Worm (Caenorhabditis elegans) whole organism, L4 larva: ENCODE results near the gene lron-2.

ENCODE experiments used
- D1046.2 ChIP-seq: fragments of 200-800 bp; sonication (Bioruptor generic); IDR thresholded peaks from 2 replicates; pipeline ENCODE4 v1.3.6; 2022; ENCODE audit warnings: missing genetic modification characterization, missing compliant biosample characterization
- F26F4.8 ChIP-seq: fragments of 200-800 bp; sonication (Bioruptor generic); conservative IDR thresholded peaks from 2 replicates; pipeline ENCODE4 v1.3.6; 2022; ENCODE audit warnings: missing genetic modification characterization, missing compliant biosample characterization
- F37D6.2 ChIP-seq: sonication (generic microtip); optimal IDR thresholded peaks from 2 replicates; lab custom pipeline; 2016; ENCODE audit warnings: mild to moderate bottlenecking, missing genetic modification characterization, missing compliant biosample characterization
- R02D3.7 ChIP-seq: fragments of 150-350 bp; sonication (generic microtip); optimal IDR thresholded peaks from 3 replicates; lab custom pipeline; 2014; ENCODE audit warnings: missing biosample characterization, missing genetic modification characterization
- Y105C5A.15 ChIP-seq: fragments of 200-800 bp; sonication (Bioruptor generic); IDR thresholded peaks from 2 replicates; pipeline ENCODE4 v1.3.6; 2022; ENCODE audit warnings: missing genetic modification characterization, missing compliant biosample characterization
- Y48G9A.11 ChIP-seq: fragments of 200-800 bp; sonication (Bioruptor generic); IDR thresholded peaks from 2 replicates; pipeline ENCODE4 v1.3.6; 2022; ENCODE audit warnings: missing genetic modification reagents, missing genetic modification characterization, missing compliant biosample characterization
- Y75B8A.6 ChIP-seq: fragments of 200-800 bp; sonication (Bioruptor generic); IDR thresholded peaks from 2 replicates; pipeline ENCODE4 v1.3.6; 2022; ENCODE audit warnings: missing genetic modification reagents, missing genetic modification characterization, missing compliant biosample characterization
- ZK546.5 ChIP-seq, 2 experiments: sonication (generic microtip); optimal IDR thresholded peaks; 2 replicates each; lab custom pipeline; 2017; ENCODE audit warnings: missing biosample characterization in 2 of 2, missing genetic modification characterization in 2 of 2
- aly-2 ChIP-seq: sonication (generic microtip); optimal IDR thresholded peaks from 2 replicates; lab custom pipeline; 2018; ENCODE audit warnings: missing biosample characterization, missing genetic modification characterization
- ama-1 ChIP-seq: fragments of 150-350 bp; optimal IDR thresholded peaks from 2 replicates; lab custom pipeline; 2014; ENCODE audit warnings: inconsistent platforms, mixed read lengths
- arid-1 ChIP-seq: fragments of 200-800 bp; sonication (Bioruptor generic); conservative IDR thresholded peaks from 2 replicates; pipeline ENCODE4 v1.3.6; 2022; ENCODE audit warnings: missing genetic modification reagents, missing genetic modification characterization, missing compliant biosample characterization
- attf-4 ChIP-seq: sonication (generic microtip); optimal IDR thresholded peaks from 3 replicates; lab custom pipeline; 2017; ENCODE audit warnings: missing biosample characterization, missing genetic modification characterization
- ceh-20 ChIP-seq: fragments of 200-800 bp; sonication (Bioruptor generic); IDR thresholded peaks from 2 replicates; pipeline ENCODE4 v1.3.6; 2022; ENCODE audit warnings: missing genetic modification reagents, missing genetic modification characterization, missing compliant biosample characterization
- ceh-32 ChIP-seq: sonication (generic microtip); optimal IDR thresholded peaks from 2 replicates; lab custom pipeline; 2016; ENCODE audit warnings: mild to moderate bottlenecking, missing genetic modification characterization, missing compliant biosample characterization; ENCODE audit not compliant: poor library complexity
- ceh-62 ChIP-seq: sonication (generic microtip); optimal IDR thresholded peaks from 2 replicates; lab custom pipeline; 2017; ENCODE audit warnings: missing biosample characterization, missing genetic modification characterization
- ces-1 ChIP-seq: fragments of 150-350 bp; sonication (generic microtip); optimal IDR thresholded peaks from 4 replicates; lab custom pipeline; 2014; ENCODE audit warnings: missing biosample characterization, missing genetic modification reagents, missing genetic modification characterization
- cey-2 ChIP-seq: sonication (generic microtip); optimal IDR thresholded peaks from 3 replicates; lab custom pipeline; 2017; ENCODE audit warnings: missing genetic modification characterization, mild to moderate bottlenecking, missing compliant biosample characterization, antibody characterized with exemption, borderline replicate concordance; ENCODE audit not compliant: insufficient read depth
- ctbp-1 ChIP-seq: fragments of 200-800 bp; sonication (Bioruptor generic); IDR thresholded peaks from 2 replicates; pipeline ENCODE4 v1.3.6; 2022; ENCODE audit warnings: missing genetic modification reagents, missing genetic modification characterization, missing compliant biosample characterization
- daf-12 ChIP-seq: fragments of 150-350 bp; optimal IDR thresholded peaks from 2 replicates; lab custom pipeline; 2014; ENCODE audit warnings: missing biosample characterization, missing genetic modification reagents, missing genetic modification characterization
- daf-16 ChIP-seq, 3 experiments: sonication (generic microtip); optimal IDR thresholded peaks; 2 replicates each; lab custom pipeline; 2016 to 2017; ENCODE audit warnings: missing genetic modification characterization in 3 of 3, missing genetic modification reagents in 3 of 3, mild to moderate bottlenecking in 2 of 3, missing compliant biosample characterization in 2 of 3, missing biosample characterization in 1 of 3, moderate library complexity in 1 of 3
- dmd-9 ChIP-seq: fragments of 200-800 bp; sonication (Bioruptor generic); IDR thresholded peaks from 2 replicates; pipeline ENCODE4 v1.3.6; 2022; ENCODE audit warnings: missing genetic modification reagents, missing genetic modification characterization, missing compliant biosample characterization
- dpl-1 ChIP-seq: fragments of 150-350 bp; optimal IDR thresholded peaks from 2 replicates; lab custom pipeline; 2014; ENCODE audit warnings: missing biosample characterization, missing genetic modification reagents, missing genetic modification characterization
- egl-27 ChIP-seq: sonication (generic microtip); optimal IDR thresholded peaks from 3 replicates; lab custom pipeline; 2017; ENCODE audit warnings: missing biosample characterization, missing genetic modification reagents, missing genetic modification characterization
- fos-1 ChIP-seq: fragments of 150-350 bp; optimal IDR thresholded peaks from 2 replicates; lab custom pipeline; 2014; ENCODE audit warnings: missing biosample characterization, missing genetic modification characterization
- gei-8 ChIP-seq: fragments of 200-800 bp; sonication (Bioruptor generic); optimal IDR thresholded peaks from 2 replicates; lab custom pipeline; 2018; ENCODE audit warnings: mild to moderate bottlenecking, missing genetic modification characterization, missing compliant biosample characterization
- hif-1 ChIP-seq, 2 experiments: sonication (generic microtip); optimal IDR thresholded peaks; 2 replicates each; lab custom pipeline; 2016 to 2017; ENCODE audit warnings: missing compliant biosample characterization in 2 of 2, missing genetic modification characterization in 2 of 2, missing genetic modification reagents in 2 of 2, missing genotype in 2 of 2, mild to moderate bottlenecking in 1 of 2
- hlh-11 ChIP-seq: fragments of 200-800 bp; sonication (Bioruptor generic); optimal IDR thresholded peaks from 2 replicates; lab custom pipeline; 2018; ENCODE audit warnings: mild to moderate bottlenecking, missing genetic modification characterization, missing compliant biosample characterization
- hlh-30 ChIP-seq: sonication (generic microtip); optimal IDR thresholded peaks from 2 replicates; lab custom pipeline; 2017; ENCODE audit warnings: antibody characterized with exemption, mild to moderate bottlenecking, missing genetic modification characterization, missing compliant biosample characterization; ENCODE audit not compliant: insufficient read depth
- lin-1 ChIP-seq: fragments of 200-800 bp; sonication (Bioruptor generic); IDR thresholded peaks from 2 replicates; pipeline ENCODE4 v1.3.6; 2022; ENCODE audit warnings: missing genetic modification reagents, missing genetic modification characterization, missing compliant biosample characterization
- lin-38 ChIP-seq: fragments of 200-800 bp; sonication (Bioruptor generic); IDR thresholded peaks from 2 replicates; pipeline ENCODE4 v1.3.6; 2022; ENCODE audit warnings: missing genetic modification reagents, missing genetic modification characterization, missing compliant biosample characterization
- lir-3 ChIP-seq: sonication (generic microtip); optimal IDR thresholded peaks from 2 replicates; lab custom pipeline; 2016; ENCODE audit warnings: mild to moderate bottlenecking, missing genetic modification characterization, missing compliant biosample characterization
- mdl-1 ChIP-seq, 2 experiments: fragments of 150-350 bp in 1 of 2; sonication (generic microtip) in 1 of 2; optimal IDR thresholded peaks; 2 replicates each; lab custom pipeline; 2014 to 2017; ENCODE audit warnings: missing biosample characterization in 2 of 2, missing genetic modification characterization in 2 of 2
- mxl-3 ChIP-seq: fragments of 200-800 bp; sonication (Bioruptor generic); optimal IDR thresholded peaks from 2 replicates; lab custom pipeline; 2018; ENCODE audit warnings: mild to moderate bottlenecking, missing genetic modification characterization, missing compliant biosample characterization
- nhr-10 ChIP-seq: fragments of 150-350 bp; optimal IDR thresholded peaks from 2 replicates; lab custom pipeline; 2014; ENCODE audit warnings: missing biosample characterization, missing genetic modification characterization
- nhr-102 ChIP-seq: sonication (generic microtip); optimal IDR thresholded peaks from 2 replicates; lab custom pipeline; 2016; ENCODE audit warnings: mild to moderate bottlenecking, missing genetic modification characterization, moderate library complexity, missing compliant biosample characterization
- nhr-11 ChIP-seq: fragments of 150-350 bp; optimal IDR thresholded peaks from 2 replicates; lab custom pipeline; 2014; ENCODE audit warnings: missing biosample characterization, missing genetic modification characterization
- nhr-237 ChIP-seq: sonication (generic microtip); optimal IDR thresholded peaks from 2 replicates; lab custom pipeline; 2017; ENCODE audit warnings: missing biosample characterization, missing genetic modification characterization
- nhr-6 ChIP-seq: fragments of 150-350 bp; optimal IDR thresholded peaks from 2 replicates; lab custom pipeline; 2014; ENCODE audit warnings: missing biosample characterization, missing genetic modification characterization
- php-3 ChIP-seq: fragments of 200-800 bp; sonication (Bioruptor generic); IDR thresholded peaks from 2 replicates; pipeline ENCODE4 v1.3.6; 2022; ENCODE audit warnings: missing genetic modification reagents, missing genetic modification characterization, missing compliant biosample characterization
- pqm-1 ChIP-seq: sonication (generic microtip); optimal IDR thresholded peaks from 2 replicates; lab custom pipeline; 2017; ENCODE audit warnings: missing biosample characterization, missing genetic modification characterization
- rbr-2 ChIP-seq: sonication (generic microtip); optimal IDR thresholded peaks from 2 replicates; lab custom pipeline; 2016; ENCODE audit warnings: missing genotype, missing genetic modification characterization, missing compliant biosample characterization
- skn-1 ChIP-seq: fragments of 150-350 bp; optimal IDR thresholded peaks from 2 replicates; lab custom pipeline; 2014; ENCODE audit warnings: missing biosample characterization, missing genetic modification characterization
- snpc-1.2 ChIP-seq: fragments of 200-800 bp; sonication (Bioruptor generic); IDR thresholded peaks from 2 replicates; pipeline ENCODE4 v1.3.6; 2022; ENCODE audit warnings: missing genetic modification reagents, missing genetic modification characterization, missing compliant biosample characterization
- spr-1 ChIP-seq: sonication (generic microtip); optimal IDR thresholded peaks from 2 replicates; lab custom pipeline; 2016; ENCODE audit warnings: mild to moderate bottlenecking, missing genetic modification characterization, missing compliant biosample characterization
- spr-3 ChIP-seq: fragments of 200-800 bp; sonication (Bioruptor generic); optimal IDR thresholded peaks from 2 replicates; lab custom pipeline; 2018; ENCODE audit warnings: mild to moderate bottlenecking, missing genetic modification characterization, missing compliant biosample characterization
- unc-130 ChIP-seq: sonication (generic microtip); optimal IDR thresholded peaks from 2 replicates; lab custom pipeline; 2016; ENCODE audit warnings: missing genetic modification reagents, missing genetic modification characterization, missing compliant biosample characterization
- unc-39 ChIP-seq: sonication (generic microtip); optimal IDR thresholded peaks from 2 replicates; lab custom pipeline; 2017; ENCODE audit warnings: missing biosample characterization, missing genetic modification characterization
- unc-62 ChIP-seq, 3 experiments: fragments of 150-350 bp in 1 of 3; sonication (generic microtip); optimal IDR thresholded peaks in 2 of 3; peaks in 1 of 3; 1 replicate in 1 of 3; 2 replicates in 2 of 3; lab custom pipeline; 2014 to 2017; ENCODE audit warnings: missing biosample characterization in 3 of 3, missing genetic modification characterization in 3 of 3, missing genetic modification reagents in 3 of 3, missing genotype in 1 of 3
- zfp-2 ChIP-seq: sonication (generic microtip); optimal IDR thresholded peaks from 2 replicates; lab custom pipeline; 2016; ENCODE audit warnings: mild to moderate bottlenecking, missing genetic modification characterization, missing compliant biosample characterization
- zip-11 ChIP-seq: fragments of 200-800 bp; sonication (Bioruptor generic); IDR thresholded peaks from 2 replicates; pipeline ENCODE4 v1.3.6; 2022; ENCODE audit warnings: missing genetic modification characterization, missing compliant biosample characterization
- zip-2 ChIP-seq: fragments of 150-350 bp; optimal IDR thresholded peaks from 2 replicates; lab custom pipeline; 2014; ENCODE audit warnings: missing biosample characterization, missing genetic modification characterization

Gene lron-2

DNA sequence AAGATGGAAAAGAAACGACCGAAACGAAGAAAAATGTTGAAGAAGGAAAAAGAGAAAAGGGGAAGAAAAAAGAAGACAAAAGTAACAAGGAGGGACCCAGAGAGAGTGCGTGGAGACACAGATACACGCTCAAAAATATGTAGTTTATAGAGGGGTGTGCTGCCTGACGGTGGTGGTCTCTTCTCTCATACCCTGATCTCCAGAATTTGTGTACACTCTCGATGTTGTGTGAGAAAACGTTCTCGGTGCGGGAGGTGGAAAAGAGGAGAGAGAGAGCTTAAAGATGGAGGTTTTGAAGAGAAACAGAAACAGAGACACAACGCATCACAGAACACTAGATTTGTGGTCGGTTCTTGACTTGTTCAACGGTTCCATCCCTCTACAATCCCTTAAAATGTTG is 13.8 kb downstream of the lron-2 start (continued):
- TF ChIP-seq F37D6.2 (tag; lab: Kevin White, UChicago) (no peak), cey-2 (tag; lab: Kevin White, UChicago) (no peak), hif-1 (tag; optimal IDR thresholded peaks at IDR 0.05; lab: Kevin White, UChicago) (peak in 1 of 2 experiments; percentile 57), mxl-3 (GFP tag; lab: Kevin White, UChicago) (peak; percentile 66), D1046.2 (GFP tag; lab: Robert Waterston, UW) (no peak), ceh-20 (0 out of 2 replicates have a peak, but pooled peaks have one; percentile 43), lin-1 (no peak), hlh-30 (tag; lab: Kevin White, UChicago) (peak; percentile 55), dmd-9 (GFP tag; lab: Robert Waterston, UW) (no peak), ama-1 (lab: Kevin White, UChicago) (no peak), Y75B8A.6 (GFP tag; lab: Robert Waterston, UW) (no peak), ZK546.5 (tag; optimal IDR thresholded peaks at IDR 0.05; lab: Kevin White, UChicago) (no peak), nhr-102 (tag; lab: Kevin White, UChicago) (no peak), lin-38 (GFP tag; lab: Robert Waterston, UW) (no peak), daf-12 (tag; lab: Kevin White, UChicago) (no peak), unc-62 (GFP tag; optimal IDR thresholded peaks at IDR 0.05 in 1 of 2; lab: Kevin White, UChicago) (peak in 1 of 2 experiments; percentile 88), unc-62 (tag; optimal IDR thresholded peaks at IDR 0.05; lab: Kevin White, UChicago) (no peak), F26F4.8 (no peak), php-3 (no peak), aly-2 (no peak), zip-11 (GFP tag; lab: Robert Waterston, UW) (no peak), R02D3.7 (tag; lab: Kevin White, UChicago) (no peak), ces-1 (GFP tag; lab: Kevin White, UChicago) (peak; percentile 39), pqm-1 (tag; lab: Kevin White, UChicago) (no peak), rbr-2 (peak; percentile 75), mdl-1 (tag; optimal IDR thresholded peaks at IDR 0.05; lab: Kevin White, UChicago) (peak; percentile 79 to 83), nhr-11 (tag; lab: Kevin White, UChicago) (peak; percentile 59), unc-130 (GFP tag; lab: Kevin White, UChicago) (no peak), snpc-1.2 (GFP tag; lab: Robert Waterston, UW) (no peak), Y105C5A.15 (no peak), Y48G9A.11 (GFP tag; lab: Robert Waterston, UW) (no peak), zfp-2 (tag; lab: Kevin White, UChicago) (no peak), ceh-32 (tag; lab: Kevin White, UChicago) (no peak), nhr-10 (no peak), daf-16 (GFP tag; optimal IDR thresholded peaks at IDR 0.05; lab: Kevin White, UChicago) (peak in 1 of 2 experiments; percentile 46), daf-16 (tag; optimal IDR thresholded peaks at IDR 0.05; lab: Kevin White, UChicago) (no peak), attf-4 (no peak), spr-3 (no peak), skn-1 (tag; lab: Kevin White, UChicago) (no peak), unc-39 (tag; lab: Kevin White, UChicago) (no peak), gei-8 (no peak), zip-2 (tag; lab: Kevin White, UChicago) (no peak), dpl-1 (GFP tag; lab: Kevin White, UChicago) (peak; percentile 16), nhr-6 (tag; lab: Kevin White, UChicago) (no peak), hlh-11 (peak; percentile 87), egl-27 (no peak), fos-1 (tag; lab: Kevin White, UChicago) (no peak), nhr-237 (tag; lab: Kevin White, UChicago) (no peak), spr-1 (no peak), lir-3 (tag; lab: Kevin White, UChicago) (no peak), ceh-62 (tag; lab: Kevin White, UChicago) (no peak), ctbp-1 (GFP tag; lab: Robert Waterston, UW) (peak; percentile 81), arid-1 (GFP tag; lab: Robert Waterston, UW) (no peak; the same call in 1 of the 2 replicates)
